Worm (Caenorhabditis elegans) whole organism, young adult: ENCODE data around the gene T19A5.3.
A peak's percentile ranks its signal among the peaks of the same experiment; 100 is the strongest.

Experiments used
- D2030.7 ChIP-seq: fragments of 200-800 bp; sonication (Bioruptor generic); IDR thresholded peaks from 2 replicates; pipeline ENCODE4 v1.3.6; 2022; ENCODE audit warnings: missing genetic modification reagents, missing genetic modification characterization, missing compliant biosample characterization
- F22D6.2 ChIP-seq: sonication (generic microtip); optimal IDR thresholded peaks from 2 replicates; lab custom pipeline; 2016; ENCODE audit warnings: mild to moderate bottlenecking, missing genetic modification characterization, missing compliant biosample characterization
- F23B12.7 ChIP-seq: sonication (generic microtip); optimal IDR thresholded peaks from 2 replicates; lab custom pipeline; 2017; ENCODE audit warnings: missing genetic modification characterization, mild to moderate bottlenecking, missing compliant biosample characterization, antibody characterized with exemption, moderate library complexity; ENCODE audit not compliant: insufficient read depth
- F37B4.10 ChIP-seq: fragments of 200-800 bp; sonication (Bioruptor generic); IDR thresholded peaks from 2 replicates; pipeline ENCODE4 v1.3.6; 2022; ENCODE audit warnings: missing genetic modification characterization, missing compliant biosample characterization
- K11D2.4 ChIP-seq: fragments of 200-800 bp; sonication (Bioruptor generic); IDR thresholded peaks from 2 replicates; pipeline ENCODE4 v1.3.6; 2022; ENCODE audit warnings: missing genetic modification reagents, missing genetic modification characterization, missing compliant biosample characterization
- K12H6.12 ChIP-seq: fragments of 200-800 bp; sonication (Bioruptor generic); optimal IDR thresholded peaks from 2 replicates; lab custom pipeline; 2018; ENCODE audit warnings: mild to moderate bottlenecking, missing genetic modification characterization, missing compliant biosample characterization
- Y95B8A.8 ChIP-seq: fragments of 200-800 bp; sonication (Bioruptor generic); IDR thresholded peaks from 2 replicates; pipeline ENCODE4 v1.3.6; 2022; ENCODE audit warnings: missing genetic modification reagents, missing genetic modification characterization, missing compliant biosample characterization
- aptf-2 ChIP-seq: fragments of 200-800 bp; sonication (Bioruptor generic); conservative IDR thresholded peaks from 2 replicates; pipeline ENCODE4 v1.3.6; 2022; ENCODE audit warnings: missing genetic modification reagents, missing genetic modification characterization, missing compliant biosample characterization
- aptf-3 ChIP-seq: fragments of 200-800 bp; sonication (Bioruptor generic); IDR thresholded peaks from 2 replicates; pipeline ENCODE4 v1.3.6; 2022; ENCODE audit warnings: missing genetic modification characterization, missing compliant biosample characterization
- atf-7 ChIP-seq: sonication (generic microtip); optimal IDR thresholded peaks from 2 replicates; lab custom pipeline; 2017; ENCODE audit warnings: mild to moderate bottlenecking, missing genetic modification characterization, missing compliant biosample characterization
- athp-1 ChIP-seq: sonication (generic microtip); optimal IDR thresholded peaks from 2 replicates; lab custom pipeline; 2017; ENCODE audit warnings: mild to moderate bottlenecking, missing genetic modification characterization, missing compliant biosample characterization
- bed-1 ChIP-seq: fragments of 200-800 bp; sonication (Bioruptor generic); IDR thresholded peaks from 2 replicates; pipeline ENCODE4 v1.3.6; 2022; ENCODE audit warnings: missing genetic modification reagents, missing genetic modification characterization, missing compliant biosample characterization
- ceh-79 ChIP-seq: sonication (generic microtip); optimal IDR thresholded peaks from 2 replicates; lab custom pipeline; 2017; ENCODE audit warnings: mild to moderate bottlenecking, missing genetic modification characterization, missing compliant biosample characterization
- efl-1 ChIP-seq: fragments of 150-350 bp; optimal IDR thresholded peaks from 2 replicates; lab custom pipeline; 2014; ENCODE audit warnings: missing biosample characterization, missing genetic modification reagents, missing genetic modification characterization
- fkh-3 ChIP-seq: sonication (generic microtip); optimal IDR thresholded peaks from 2 replicates; lab custom pipeline; 2016; ENCODE audit warnings: mild to moderate bottlenecking, missing genetic modification characterization, missing compliant biosample characterization
- gei-17 ChIP-seq: fragments of 200-800 bp; sonication (Bioruptor generic); optimal IDR thresholded peaks from 2 replicates; lab custom pipeline; 2018; ENCODE audit warnings: mild to moderate bottlenecking, missing genetic modification characterization, missing compliant biosample characterization
- hlh-12 ChIP-seq: sonication (generic microtip); optimal IDR thresholded peaks from 2 replicates; lab custom pipeline; 2016; ENCODE audit warnings: missing genetic modification characterization, missing compliant biosample characterization
- hmg-1.2 ChIP-seq: fragments of 200-800 bp; sonication (Bioruptor generic); IDR thresholded peaks from 2 replicates; pipeline ENCODE4 v1.3.6; 2022; ENCODE audit warnings: missing genetic modification reagents, missing genetic modification characterization, missing compliant biosample characterization
- hmg-20 ChIP-seq: fragments of 200-800 bp; sonication (Bioruptor generic); IDR thresholded peaks from 2 replicates; pipeline ENCODE4 v1.3.6; 2022; ENCODE audit warnings: missing genetic modification reagents, missing genetic modification characterization, missing compliant biosample characterization
- lin-26 ChIP-seq: fragments of 200-800 bp; sonication (Bioruptor generic); IDR thresholded peaks from 2 replicates; pipeline ENCODE4 v1.3.6; 2022; ENCODE audit warnings: missing genetic modification reagents, missing genetic modification characterization, missing compliant biosample characterization
- lin-40 ChIP-seq: sonication (generic microtip); optimal IDR thresholded peaks from 2 replicates; lab custom pipeline; 2016; ENCODE audit warnings: missing genetic modification characterization, mild to moderate bottlenecking, missing compliant biosample characterization, missing genotype, missing genetic modification reagents
- lsy-27 ChIP-seq: sonication (generic microtip); optimal IDR thresholded peaks from 2 replicates; lab custom pipeline; 2017; ENCODE audit warnings: missing genetic modification characterization, mild to moderate bottlenecking, missing compliant biosample characterization, antibody characterized with exemption, missing genotype, borderline replicate concordance; ENCODE audit not compliant: insufficient read depth
- madf-10 ChIP-seq: sonication (generic microtip); optimal IDR thresholded peaks from 2 replicates; lab custom pipeline; 2016; ENCODE audit warnings: mild to moderate bottlenecking, missing genetic modification characterization, missing compliant biosample characterization
- madf-8 ChIP-seq: fragments of 200-800 bp; sonication (Bioruptor generic); conservative IDR thresholded peaks from 2 replicates; pipeline ENCODE4 v1.3.6; 2022; ENCODE audit warnings: missing genetic modification reagents, missing genetic modification characterization, missing compliant biosample characterization
- mcd-1 ChIP-seq: fragments of 200-800 bp; sonication (Bioruptor generic); IDR thresholded peaks from 2 replicates; pipeline ENCODE4 v1.3.6; 2022; ENCODE audit warnings: missing genetic modification reagents, missing genetic modification characterization, missing compliant biosample characterization
- mxl-1 ChIP-seq: sonication (generic microtip); optimal IDR thresholded peaks from 2 replicates; lab custom pipeline; 2016; ENCODE audit warnings: missing genetic modification characterization, missing compliant biosample characterization
- nfya-1 ChIP-seq: sonication (generic microtip); optimal IDR thresholded peaks from 2 replicates; lab custom pipeline; 2017; ENCODE audit warnings: antibody characterized with exemption, missing compliant biosample characterization, missing genetic modification characterization, borderline replicate concordance; ENCODE audit not compliant: insufficient read depth
- nfyb-1 ChIP-seq: fragments of 200-800 bp; sonication (Bioruptor generic); IDR thresholded peaks from 2 replicates; pipeline ENCODE4 v1.3.6; 2022; ENCODE audit warnings: missing genetic modification reagents, missing genetic modification characterization, missing compliant biosample characterization
- nhr-80 ChIP-seq: sonication (generic microtip); optimal IDR thresholded peaks from 2 replicates; lab custom pipeline; 2016; ENCODE audit warnings: missing genetic modification characterization, missing compliant biosample characterization
- rcor-1 ChIP-seq: fragments of 200-800 bp; sonication (Bioruptor generic); IDR thresholded peaks from 2 replicates; pipeline ENCODE4 v1.3.6; 2022; ENCODE audit warnings: missing genetic modification reagents, missing genetic modification characterization, missing compliant biosample characterization
- repo-1 ChIP-seq: sonication (generic microtip); optimal IDR thresholded peaks from 2 replicates; lab custom pipeline; 2017; ENCODE audit warnings: mild to moderate bottlenecking, missing genetic modification characterization, missing compliant biosample characterization
- tbx-9 ChIP-seq: sonication (generic microtip); optimal IDR thresholded peaks from 2 replicates; lab custom pipeline; 2016; ENCODE audit warnings: borderline replicate concordance, missing genetic modification characterization, inconsistent platforms, missing compliant biosample characterization
- ztf-18 ChIP-seq: sonication (generic microtip); optimal IDR thresholded peaks from 2 replicates; lab custom pipeline; 2016; ENCODE audit warnings: missing genotype, mild to moderate bottlenecking, missing genetic modification characterization, missing compliant biosample characterization
- ztf-26 ChIP-seq: sonication (generic microtip); optimal IDR thresholded peaks from 2 replicates; lab custom pipeline; 2017; ENCODE audit warnings: missing genetic modification characterization, missing compliant biosample characterization

T19A5.3 gene

ce11 chrV:8922781-8923180 lies 21.1 kb downstream of the T19A5.3 start, which contains the start of gene ttr-47:
ttr-47 (plus strand) TSS chrV:8923088.
- TF ChIP-seq mcd-1 (no peak), lsy-27 (tag; lab: Kevin White, UChicago) (no peak), F22D6.2 (tag; lab: Kevin White, UChicago) (no peak), lin-40 (tag; lab: Kevin White, UChicago) (no peak), K11D2.4 (GFP tag; lab: Robert Waterston, UW) (no peak), gei-17 (GFP tag; lab: Kevin White, UChicago) (no peak), nfya-1 (no peak), Y95B8A.8 (GFP tag; lab: Robert Waterston, UW) (no peak), F23B12.7 (tag; lab: Kevin White, UChicago) (no peak), madf-8 (GFP tag; lab: Robert Waterston, UW) (no peak), aptf-3 (GFP tag; lab: Robert Waterston, UW) (no peak), madf-10 (tag; lab: Kevin White, UChicago) (no peak), hlh-12 (tag; lab: Kevin White, UChicago) (no peak), lin-26 (GFP tag; lab: Robert Waterston, UW) (no peak), ceh-79 (tag; lab: Kevin White, UChicago) (no peak), bed-1 (no peak), repo-1 (tag; lab: Kevin White, UChicago) (no peak), efl-1 (no peak), fkh-3 (tag; lab: Kevin White, UChicago) (no peak)

- no peak for TF ChIP-seq athp-1 (tag; lab: Kevin White, UChicago)
- no peak for TF ChIP-seq hmg-20
- no peak for TF ChIP-seq ztf-18
- TF ChIP-seq nfyb-1 (GFP tag; lab: Robert Waterston, UW) = no peak
- no peak for TF ChIP-seq Y95B8A.8 (GFP tag; lab: Robert Waterston, UW)
- TF ChIP-seq D2030.7 (GFP tag; lab: Robert Waterston, UW) = no peak
- TF ChIP-seq hmg-1.2 (GFP tag; lab: Robert Waterston, UW) = no peak
- no peak for TF ChIP-seq aptf-2 (GFP tag; lab: Robert Waterston, UW)
These were observed 29.9 kb downstream of the T19A5.3 start, which contains the start of gene mod-1 for ce11 chrV:8913940-8914339. mod-1 (minus strand) TSS chrV:8914040.

- TF ChIP-seq F23B12.7 (tag; lab: Kevin White, UChicago) = no peak
- no peak for TF ChIP-seq K12H6.12 (tag; lab: Kevin White, UChicago)
- TF ChIP-seq F37B4.10 (GFP tag; lab: Robert Waterston, UW) = no peak
- no peak for TF ChIP-seq atf-7 (tag; lab: Kevin White, UChicago)
- no peak for TF ChIP-seq tbx-9
- TF ChIP-seq hlh-12 (tag; lab: Kevin White, UChicago) = no peak
These were observed 37.0 kb downstream of the T19A5.3 start, which contains the start of gene frpr-11 for ce11 chrV:8906896-8907295. frpr-11 (plus strand) TSS chrV:8907196.

ce11 chrV:8905656-8906055 lies 38.2 kb downstream of the T19A5.3 start:
- TF ChIP-seq rcor-1 (GFP tag; lab: Robert Waterston, UW) (no peak), ztf-26 (tag; lab: Kevin White, UChicago) (no peak), nhr-80 (tag; lab: Kevin White, UChicago) (peak; percentile 77), mxl-1 (tag; lab: Kevin White, UChicago) (no peak)
- TF ChIP-seq, all 124 proteins: peak for 1
